Worm (Caenorhabditis elegans) whole organism, L1 larva: ENCODE data around the gene sid-2.
A peak's percentile ranks its signal among the peaks of the same experiment; 100 is the strongest.

Source experiments
- C04F5.9 ChIP-seq: sonication (generic microtip); optimal IDR thresholded peaks from 2 replicates; lab custom pipeline; 2016; ENCODE audit warnings: missing genetic modification characterization, missing compliant biosample characterization
- C16A3.4 ChIP-seq: fragments of 150-350 bp; optimal IDR thresholded peaks from 2 replicates; lab custom pipeline; 2014; ENCODE audit warnings: missing biosample characterization, missing genetic modification characterization
- C34B4.2 ChIP-seq: sonication (generic microtip); optimal IDR thresholded peaks from 2 replicates; lab custom pipeline; 2017; ENCODE audit warnings: mild to moderate bottlenecking, missing genetic modification characterization, missing compliant biosample characterization
- F16B12.6 ChIP-seq: fragments of 150-350 bp; optimal IDR thresholded peaks from 2 replicates; lab custom pipeline; 2014; ENCODE audit warnings: missing biosample characterization, missing genetic modification characterization
- alr-1 ChIP-seq: fragments of 200-800 bp; sonication (Bioruptor generic); optimal IDR thresholded peaks from 2 replicates; lab custom pipeline; 2018; ENCODE audit warnings: borderline replicate concordance, mild to moderate bottlenecking, missing genetic modification characterization, missing compliant biosample characterization
- ama-1 ChIP-seq: fragments of 150-350 bp; optimal IDR thresholded peaks from 2 replicates; lab custom pipeline; 2014
- ceh-63 ChIP-seq: fragments of 200-800 bp; sonication (Bioruptor generic); optimal IDR thresholded peaks from 2 replicates; lab custom pipeline; 2018; ENCODE audit warnings: mild to moderate bottlenecking, missing genetic modification characterization, missing compliant biosample characterization
- ces-1 ChIP-seq: fragments of 150-350 bp; optimal IDR thresholded peaks from 2 replicates; lab custom pipeline; 2014; ENCODE audit warnings: missing biosample characterization, missing genetic modification reagents, missing genetic modification characterization
- dpl-1 ChIP-seq, 3 experiments: fragments of 150-350 bp in 2 of 3; sonication (generic microtip) in 1 of 3; optimal IDR thresholded peaks; 2 replicates each; lab custom pipeline; 2014 to 2017; ENCODE audit warnings: missing biosample characterization in 3 of 3, missing genetic modification characterization in 3 of 3, missing genetic modification reagents in 3 of 3
- dsc-1 ChIP-seq: sonication (generic microtip); optimal IDR thresholded peaks from 2 replicates; lab custom pipeline; 2016; ENCODE audit warnings: mild to moderate bottlenecking, missing genetic modification characterization, missing compliant biosample characterization
- efl-1 ChIP-seq, 4 experiments: fragments of 150-350 bp; optimal IDR thresholded peaks in 3 of 4; peaks in 1 of 4; 1 replicate in 1 of 4; 2 replicates in 3 of 4; lab custom pipeline; 2014; ENCODE audit warnings: missing biosample characterization in 2 of 4, missing genetic modification characterization in 2 of 4, missing genetic modification reagents in 2 of 4
- efl-3 ChIP-seq: fragments of 200-800 bp; sonication (Bioruptor generic); optimal IDR thresholded peaks from 2 replicates; lab custom pipeline; 2018; ENCODE audit warnings: mild to moderate bottlenecking, missing genetic modification characterization, missing compliant biosample characterization
- egl-27 ChIP-seq, 2 experiments: fragments of 150-350 bp in 1 of 2; sonication (generic microtip); optimal IDR thresholded peaks; 3 replicates each; lab custom pipeline; 2017 to 2018; ENCODE audit warnings: missing biosample characterization in 2 of 2, missing genetic modification characterization in 2 of 2, missing genetic modification reagents in 2 of 2
- elt-3 ChIP-seq, 6 experiments: fragments of 150-350 bp in 1 of 6; sonication (generic microtip); optimal IDR thresholded peaks; 2 replicates each; lab custom pipeline; 2017 to 2018; ENCODE audit warnings: missing biosample characterization in 6 of 6, missing genetic modification characterization in 6 of 6, inconsistent platforms in 1 of 6
- fkh-4 ChIP-seq: sonication (generic microtip); optimal IDR thresholded peaks from 2 replicates; lab custom pipeline; 2016; ENCODE audit warnings: missing compliant biosample characterization, missing genetic modification characterization, borderline replicate concordance
- fkh-8 ChIP-seq: sonication (generic microtip); optimal IDR thresholded peaks from 2 replicates; lab custom pipeline; 2016; ENCODE audit warnings: mild to moderate bottlenecking, missing genetic modification characterization, missing compliant biosample characterization
- fos-1 ChIP-seq: fragments of 150-350 bp; optimal IDR thresholded peaks from 2 replicates; lab custom pipeline; 2014; ENCODE audit warnings: missing biosample characterization, missing genetic modification characterization
- hlh-4 ChIP-seq: sonication (generic microtip); optimal IDR thresholded peaks from 2 replicates; lab custom pipeline; 2016; ENCODE audit warnings: mild to moderate bottlenecking, missing genetic modification characterization, missing compliant biosample characterization
- jun-1 ChIP-seq: fragments of 150-350 bp; optimal IDR thresholded peaks from 2 replicates; lab custom pipeline; 2014; ENCODE audit warnings: missing biosample characterization, missing genetic modification reagents, missing genetic modification characterization
- lin-13 ChIP-seq: fragments of 150-350 bp; optimal IDR thresholded peaks from 2 replicates; lab custom pipeline; 2014; ENCODE audit warnings: missing biosample characterization, missing genetic modification reagents, missing genetic modification characterization
- lin-14 ChIP-seq: fragments of 200-800 bp; sonication (Bioruptor generic); optimal IDR thresholded peaks from 2 replicates; lab custom pipeline; 2018; ENCODE audit warnings: mild to moderate bottlenecking, missing genetic modification characterization, moderate library complexity, missing compliant biosample characterization
- lin-35 ChIP-seq, 2 experiments: fragments of 150-350 bp; optimal IDR thresholded peaks; 2 replicates each; lab custom pipeline; 2014; ENCODE audit warnings: missing biosample characterization in 2 of 2, missing genetic modification characterization in 2 of 2, missing genetic modification reagents in 2 of 2
- lsy-2 ChIP-seq, 2 experiments: fragments of 150-350 bp; optimal IDR thresholded peaks; 2 replicates each; lab custom pipeline; 2014; ENCODE audit warnings: missing biosample characterization in 2 of 2, missing genetic modification characterization in 2 of 2
- mab-9 ChIP-seq: fragments of 200-800 bp; sonication (Bioruptor generic); IDR thresholded peaks from 2 replicates; pipeline ENCODE4 v1.3.6; 2022; ENCODE audit warnings: missing genetic modification reagents, missing genetic modification characterization, missing compliant biosample characterization
- mef-2 ChIP-seq: fragments of 150-350 bp; optimal IDR thresholded peaks from 2 replicates; lab custom pipeline; 2014; ENCODE audit warnings: missing biosample characterization, missing genetic modification characterization
- nhr-12 ChIP-seq: sonication (generic microtip); optimal IDR thresholded peaks from 2 replicates; lab custom pipeline; 2017; ENCODE audit warnings: missing biosample characterization, missing genetic modification characterization
- nhr-19 ChIP-seq: fragments of 200-800 bp; sonication (Bioruptor generic); conservative IDR thresholded peaks from 2 replicates; pipeline ENCODE4 v1.3.6; 2022; ENCODE audit warnings: missing genetic modification characterization, missing compliant biosample characterization
- nhr-237 ChIP-seq: fragments of 150-350 bp; optimal IDR thresholded peaks from 2 replicates; lab custom pipeline; 2014; ENCODE audit warnings: missing biosample characterization, missing genetic modification characterization
- nhr-71 ChIP-seq: sonication (generic microtip); optimal IDR thresholded peaks from 2 replicates; lab custom pipeline; 2016; ENCODE audit warnings: mild to moderate bottlenecking, missing genetic modification characterization, moderate library complexity, missing compliant biosample characterization
- nhr-76 ChIP-seq: sonication (generic microtip); optimal IDR thresholded peaks from 2 replicates; lab custom pipeline; 2017; ENCODE audit warnings: missing biosample characterization, missing genetic modification characterization
- nhr-77 ChIP-seq: fragments of 150-350 bp; optimal IDR thresholded peaks from 2 replicates; lab custom pipeline; 2014; ENCODE audit warnings: missing biosample characterization, missing genetic modification characterization
- nhr-84 ChIP-seq: sonication (generic microtip); optimal IDR thresholded peaks from 2 replicates; lab custom pipeline; 2017; ENCODE audit warnings: missing biosample characterization, missing genetic modification characterization
- nhr-85 ChIP-seq: sonication (generic microtip); peaks from one replicate; lab custom pipeline; 2016; ENCODE audit warnings: missing genetic modification characterization, inconsistent platforms, missing compliant biosample characterization
- nhr-90 ChIP-seq: sonication (generic microtip); optimal IDR thresholded peaks from 2 replicates; lab custom pipeline; 2016; ENCODE audit warnings: mild to moderate bottlenecking, missing genetic modification characterization, missing compliant biosample characterization; ENCODE audit not compliant: poor library complexity
- rnt-1 ChIP-seq: sonication (generic microtip); optimal IDR thresholded peaks from 2 replicates; lab custom pipeline; 2016; ENCODE audit warnings: mild to moderate bottlenecking, missing genetic modification characterization, moderate library complexity, missing compliant biosample characterization
- snpc-4 ChIP-seq: fragments of 150-350 bp; optimal IDR thresholded peaks from 2 replicates; lab custom pipeline; 2014; ENCODE audit warnings: missing biosample characterization, missing genetic modification characterization
- snu-23 ChIP-seq: sonication (generic microtip); optimal IDR thresholded peaks from 2 replicates; lab custom pipeline; 2016; ENCODE audit warnings: missing genetic modification characterization, missing compliant biosample characterization
- unc-62 ChIP-seq: fragments of 150-350 bp; optimal IDR thresholded peaks from 2 replicates; lab custom pipeline; 2014; ENCODE audit warnings: missing biosample characterization, missing genetic modification reagents, missing genetic modification characterization
- vab-15 ChIP-seq: sonication (generic microtip); optimal IDR thresholded peaks from 2 replicates; lab custom pipeline; 2017; ENCODE audit warnings: missing genotype, mild to moderate bottlenecking, missing genetic modification characterization, missing compliant biosample characterization
- zag-1 ChIP-seq: fragments of 150-350 bp; optimal IDR thresholded peaks from 2 replicates; lab custom pipeline; 2014; ENCODE audit warnings: missing biosample characterization, missing genetic modification characterization
- ztf-11 ChIP-seq, 2 experiments: sonication (generic microtip); optimal IDR thresholded peaks; 2 replicates each; lab custom pipeline; 2016 to 2017; ENCODE audit warnings: missing genetic modification characterization in 2 of 2, missing biosample characterization in 1 of 2, missing compliant biosample characterization in 1 of 2
- ztf-4 ChIP-seq: fragments of 150-350 bp; optimal IDR thresholded peaks from 2 replicates; lab custom pipeline; 2014; ENCODE audit warnings: missing biosample characterization, missing genetic modification characterization

sid-2 gene

ce11 chrIII:13721944-13722343 is 42.7 kb downstream of the sid-2 start:
- TF ChIP-seq efl-1 (optimal IDR thresholded peaks at IDR 0.05; lab: Kevin White, UChicago) (no peak), efl-1 (GFP tag; optimal IDR thresholded peaks at IDR 0.05 in 1 of 2; lab: Kevin White, UChicago) (peak in 1 of 2 experiments; percentile 6), ces-1 (GFP tag; lab: Kevin White, UChicago) (no peak), efl-3 (GFP tag; lab: Kevin White, UChicago) (no peak)
- TF ChIP-seq, all 84 proteins: peak for 1

DNA sequence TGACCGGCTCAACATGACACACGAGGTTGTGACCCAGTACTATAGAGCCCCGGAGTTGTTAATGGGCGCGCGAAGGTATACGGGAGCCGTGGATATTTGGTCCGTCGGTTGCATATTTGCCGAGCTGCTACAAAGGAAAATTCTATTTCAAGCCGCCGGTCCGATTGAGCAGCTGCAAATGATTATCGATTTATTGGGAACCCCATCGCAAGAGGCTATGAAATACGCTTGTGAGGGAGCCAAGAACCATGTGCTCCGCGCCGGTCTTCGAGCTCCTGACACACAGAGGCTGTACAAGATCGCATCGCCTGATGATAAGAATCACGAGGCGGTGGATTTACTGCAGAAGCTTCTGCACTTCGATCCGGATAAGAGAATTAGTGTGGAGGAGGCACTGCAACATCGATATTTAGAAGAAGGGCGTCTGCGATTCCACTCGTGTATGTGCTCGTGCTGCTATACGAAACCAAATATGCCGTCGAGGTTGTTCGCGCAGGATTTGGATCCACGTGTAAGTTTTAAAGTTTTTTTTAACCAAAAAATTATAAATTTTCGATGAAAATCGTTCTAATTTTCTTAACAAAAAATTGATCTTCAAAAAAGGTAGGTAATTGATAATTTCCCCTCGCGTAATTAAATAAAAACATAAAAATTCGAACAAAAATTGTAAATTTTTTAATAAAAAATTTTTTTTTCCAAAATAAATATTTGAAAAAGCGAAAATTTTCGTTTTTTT is 43.3 kb downstream of the sid-2 start:
- TF ChIP-seq nhr-84 (tag; lab: Kevin White, UChicago) (no peak), snu-23 (no peak), C04F5.9 (no peak), mef-2 (tag; lab: Kevin White, UChicago) (no peak), F16B12.6 (no peak), nhr-237 (tag; lab: Kevin White, UChicago) (no peak), dsc-1 (tag; lab: Kevin White, UChicago) (peak; percentile 87), C16A3.4 (tag; lab: Kevin White, UChicago) (no peak), fkh-4 (tag; lab: Kevin White, UChicago) (peak; percentile 46), nhr-77 (tag; lab: Kevin White, UChicago) (no peak), hlh-4 (tag; lab: Kevin White, UChicago) (no peak), snpc-4 (no peak), dpl-1 (GFP tag; optimal IDR thresholded peaks at IDR 0.05; lab: Kevin White, UChicago) (no peak), unc-62 (GFP tag; lab: Kevin White, UChicago) (no peak), vab-15 (tag; lab: Kevin White, UChicago) (no peak), egl-27 (tag; optimal IDR thresholded peaks at IDR 0.05; lab: Kevin White, UChicago) (no peak), efl-1 (optimal IDR thresholded peaks at IDR 0.05; lab: Kevin White, UChicago) (no peak), efl-1 (GFP tag; optimal IDR thresholded peaks at IDR 0.05 in 1 of 2; lab: Kevin White, UChicago) (peak in 1 of 2 experiments; percentile 83), lin-13 (GFP tag; lab: Kevin White, UChicago) (no peak), ama-1 (no peak), rnt-1 (tag; lab: Kevin White, UChicago) (no peak), lin-35 (GFP tag; optimal IDR thresholded peaks at IDR 0.05; lab: Kevin White, UChicago) (no peak), fkh-8 (tag; lab: Kevin White, UChicago) (no peak), ceh-63 (no peak), nhr-12 (no peak), lsy-2 (tag; optimal IDR thresholded peaks at IDR 0.05; lab: Kevin White, UChicago) (no peak), ztf-11 (tag; optimal IDR thresholded peaks at IDR 0.05; lab: Kevin White, UChicago) (no peak), jun-1 (tag; lab: Kevin White, UChicago) (no peak), nhr-76 (no peak), nhr-85 (peak; percentile 50), alr-1 (tag; lab: Kevin White, UChicago) (no peak), C34B4.2 (tag; lab: Kevin White, UChicago) (no peak), lin-14 (GFP tag; lab: Kevin White, UChicago) (no peak), fos-1 (tag; lab: Kevin White, UChicago) (no peak)

- TF ChIP-seq nhr-71 (peak; percentile 17), mab-9 (peak; percentile 6; the same call in 1 of the 2 replicates), zag-1 (tag; lab: Kevin White, UChicago) (no peak), elt-3 (tag; optimal IDR thresholded peaks at IDR 0.05; lab: Kevin White, UChicago) (no peak), efl-1 (optimal IDR thresholded peaks at IDR 0.05; lab: Kevin White, UChicago) (no peak), efl-1 (GFP tag; optimal IDR thresholded peaks at IDR 0.05 in 1 of 2; lab: Kevin White, UChicago) (peak in 1 of 2 experiments; percentile 84), nhr-12 (no peak), nhr-90 (tag; lab: Kevin White, UChicago) (peak; percentile 4), nhr-85 (peak; percentile 29), ztf-4 (no peak), nhr-19 (0 out of 2 replicates have a peak, but pooled peaks have one; percentile 15), fkh-8 (tag; lab: Kevin White, UChicago) (peak; percentile 4)
- TF ChIP-seq, all 84 proteins: peak for 7
Observed at ce11 chrIII:13724018-13724892, 45.0 kb downstream of the sid-2 start.
